Worm (Caenorhabditis elegans) whole organism, L3 larva: ENCODE results near the gene C28D4.8.

ENCODE experiments used
- ZK546.5 ChIP-seq: sonication (generic microtip); optimal IDR thresholded peaks from 2 replicates; lab custom pipeline; 2017; ENCODE audit warnings: missing biosample characterization, missing genetic modification characterization
- ceh-82 ChIP-seq: fragments of 150-350 bp; optimal IDR thresholded peaks from 2 replicates; lab custom pipeline; 2014; ENCODE audit warnings: missing biosample characterization, missing genetic modification characterization
- elt-1 ChIP-seq: fragments of 150-350 bp; optimal IDR thresholded peaks from 2 replicates; lab custom pipeline; 2014; ENCODE audit warnings: missing biosample characterization, missing genetic modification characterization
- elt-2 ChIP-seq: sonication (generic microtip); optimal IDR thresholded peaks from 2 replicates; lab custom pipeline; 2016; ENCODE audit warnings: missing genetic modification reagents, mild to moderate bottlenecking, missing genetic modification characterization, missing compliant biosample characterization
- fkh-10 ChIP-seq: sonication (generic microtip); optimal IDR thresholded peaks from 2 replicates; lab custom pipeline; 2017; ENCODE audit warnings: missing biosample characterization, missing genetic modification reagents, missing genetic modification characterization
- fos-1 ChIP-seq: fragments of 150-350 bp; optimal IDR thresholded peaks from 2 replicates; lab custom pipeline; 2014; ENCODE audit warnings: missing biosample characterization, missing genetic modification characterization
- lin-39 ChIP-seq: fragments of 150-350 bp; optimal IDR thresholded peaks from 2 replicates; lab custom pipeline; 2018; ENCODE audit warnings: missing biosample characterization, missing genetic modification reagents, missing genetic modification characterization
- lsy-12 ChIP-seq: sonication (generic microtip); optimal IDR thresholded peaks from 2 replicates; lab custom pipeline; 2016; ENCODE audit warnings: mild to moderate bottlenecking, missing genetic modification characterization, missing compliant biosample characterization
- nhr-11 ChIP-seq: fragments of 150-350 bp; optimal IDR thresholded peaks from 2 replicates; lab custom pipeline; 2014; ENCODE audit warnings: missing biosample characterization, missing genetic modification characterization
- nhr-43 ChIP-seq: sonication (generic microtip); optimal IDR thresholded peaks from 2 replicates; lab custom pipeline; 2016; ENCODE audit warnings: mild to moderate bottlenecking, missing genetic modification characterization, missing compliant biosample characterization; ENCODE audit not compliant: poor library complexity, severe bottlenecking
- nhr-76 ChIP-seq: fragments of 150-350 bp; sonication (generic microtip); optimal IDR thresholded peaks from 5 replicates; lab custom pipeline; 2014; ENCODE audit warnings: missing biosample characterization, missing genetic modification characterization
- snpc-4 ChIP-seq: fragments of 150-350 bp; optimal IDR thresholded peaks from 2 replicates; lab custom pipeline; 2014; ENCODE audit warnings: missing biosample characterization, missing genetic modification characterization
- ztf-11 ChIP-seq: fragments of 150-350 bp; optimal IDR thresholded peaks from 2 replicates; lab custom pipeline; 2014; ENCODE audit warnings: missing biosample characterization, missing genetic modification characterization

- TF ChIP-seq lin-39 (tag; lab: Kevin White, UChicago) (no peak), nhr-76 (tag; lab: Kevin White, UChicago) (no peak), fos-1 (tag; lab: Kevin White, UChicago) (no peak), nhr-11 (tag; lab: Kevin White, UChicago) (no peak), snpc-4 (tag; lab: Kevin White, UChicago) (no peak), fkh-10 (GFP tag; lab: Kevin White, UChicago) (no peak), ztf-11 (no peak), elt-1 (tag; lab: Kevin White, UChicago) (no peak), ZK546.5 (no peak), lsy-12 (tag; lab: Kevin White, UChicago) (no peak), ceh-82 (no peak), nhr-43 (tag; lab: Kevin White, UChicago) (no peak), elt-2 (tag; lab: Kevin White, UChicago) (no peak)
Measured at ce11 chrIV:9761751-9762150, 13.5 kb upstream of the C28D4.8 start.
